Fruit fly (Drosophila melanogaster) whole organism, pupa: ENCODE measurements around the gene Rbp6.

ENCODE experiments used
- CG14655 ChIP-seq: fragments of 200-800 bp; sonication (Bioruptor generic); optimal IDR thresholded peaks from 3 replicates; lab custom pipeline; 2017; ENCODE audit warnings: mild to moderate bottlenecking, missing biosample characterization, missing genetic modification reagents, missing genetic modification characterization
- Ets98B ChIP-seq: fragments of 200-800 bp; sonication (Bioruptor generic); IDR thresholded peaks from 2 replicates; pipeline ENCODE4 v1.3.6; 2022; ENCODE audit warnings: missing biosample characterization, missing genetic modification characterization

dm6 chr3L:17257199-17257598 is 19.2 kb upstream of the Rbp6 start:
- TF ChIP-seq Ets98B (GFP tag; lab: Robert Waterston, UW) = no peak
- peak; percentile 11 for TF ChIP-seq CG14655 (GFP tag; lab: Kevin White, UChicago)
